Worm (Caenorhabditis elegans): ENCODE results near the gene tofu-1.

tofu-1 gene

ce11 chrV:10023062-10023536 is 42.2 kb downstream of the tofu-1 start:
- no peak for TF ChIP-seq pqm-1 (tag; optimal IDR thresholded peaks at IDR 0.05)
- TF ChIP-seq unc-98 (GFP tag; IDR thresholded peaks at IDR 0.05) = no peak
- no peak for TF ChIP-seq snu-23 (GFP tag; optimal IDR thresholded peaks at IDR 0.05)
- TF ChIP-seq unc-130 (tag; optimal IDR thresholded peaks at IDR 0.05) = no peak
- TF ChIP-seq nhr-237 (tag; optimal IDR thresholded peaks at IDR 0.05) = no peak
- TF ChIP-seq ztf-11 (tag; optimal IDR thresholded peaks at IDR 0.05) = no peak
- no peak for TF ChIP-seq fkh-8 (tag; optimal IDR thresholded peaks at IDR 0.05)
- TF ChIP-seq zag-1 (tag; optimal IDR thresholded peaks at IDR 0.05) = no peak
- TF ChIP-seq blmp-1 (tag; optimal IDR thresholded peaks at IDR 0.05) = no peak
- no peak for TF ChIP-seq ceh-8 (GFP tag; optimal IDR thresholded peaks at IDR 0.05)

- peak; percentile 38 for TF ChIP-seq blmp-1 (tag; optimal IDR thresholded peaks at IDR 0.05)
- no peak for TF ChIP-seq C16A3.4 (tag; optimal IDR thresholded peaks at IDR 0.05)
- TF ChIP-seq hlh-4 (tag; optimal IDR thresholded peaks at IDR 0.05) = no peak
- TF ChIP-seq dsc-1 (tag; optimal IDR thresholded peaks at IDR 0.05) = no peak
- TF ChIP-seq jun-1 (tag; optimal IDR thresholded peaks at IDR 0.05) = no peak
- no peak for TF ChIP-seq ceh-63 (GFP tag; optimal IDR thresholded peaks at IDR 0.05)
- TF ChIP-seq ceh-90 (tag; optimal IDR thresholded peaks at IDR 0.05) = no peak
- no peak for TF ChIP-seq efl-1 (optimal IDR thresholded peaks at IDR 0.05)
- no peak for TF ChIP-seq efl-1 (GFP tag; optimal IDR thresholded peaks at IDR 0.05 in 1 of 2)
- no peak for TF ChIP-seq zag-1 (tag; optimal IDR thresholded peaks at IDR 0.05)
- TF ChIP-seq efl-3 (GFP tag; optimal IDR thresholded peaks at IDR 0.05) = no peak
- TF ChIP-seq elt-3 (tag; optimal IDR thresholded peaks at IDR 0.05) = peak in 1 of 6 experiments; percentile 12
These were observed 50.0 kb downstream of the tofu-1 start, which contains the start of gene acl-2 for ce11 chrV:10030992-10031383. Gene acl-2 (minus strand): TSS chrV:10031092.

ce11 chrV:10031384-10032171 is 50.6 kb downstream of the tofu-1 start:
- TF ChIP-seq mdl-1 (tag; optimal IDR thresholded peaks at IDR 0.05) (no peak), nhr-77 (tag; optimal IDR thresholded peaks at IDR 0.05) (peak; percentile 29), fkh-4 (tag; optimal IDR thresholded peaks at IDR 0.05; ENCODE audit: borderline replicate concordance) (no peak), rnt-1 (tag; optimal IDR thresholded peaks at IDR 0.05) (peak; percentile 18), nhr-71 (tag; optimal IDR thresholded peaks at IDR 0.05) (peak; percentile 67), egl-27 (tag; optimal IDR thresholded peaks at IDR 0.05) (no peak), mep-1 (tag; optimal IDR thresholded peaks at IDR 0.05) (peak; percentile 60), tbx-2 (tag; optimal IDR thresholded peaks at IDR 0.05) (peak; percentile 17), Y116A8C.19 (tag; optimal IDR thresholded peaks at IDR 0.05; ENCODE audit: borderline replicate concordance) (no peak), lir-3 (tag; optimal IDR thresholded peaks at IDR 0.05; ENCODE audit: poor library complexity) (peak; percentile 33), jun-1 (tag; optimal IDR thresholded peaks at IDR 0.05) (peak; percentile 51), elt-2 (tag; optimal IDR thresholded peaks at IDR 0.05) (peak; percentile 40), aha-1 (tag; optimal IDR thresholded peaks at IDR 0.05) (no peak), pqm-1 (tag; optimal IDR thresholded peaks at IDR 0.05) (no peak), sox-4 (tag; optimal IDR thresholded peaks at IDR 0.05) (no peak), aly-2 (tag; optimal IDR thresholded peaks at IDR 0.05) (no peak), ceh-88 (GFP tag; IDR thresholded peaks at IDR 0.05) (no peak), C34B4.2 (tag; optimal IDR thresholded peaks at IDR 0.05) (no peak), nhr-85 (tag) (peak; percentile 84), pax-3 (tag; optimal IDR thresholded peaks at IDR 0.05) (no peak), zag-1 (tag; optimal IDR thresholded peaks at IDR 0.05) (no peak), isw-1 (GFP tag; IDR thresholded peaks at IDR 0.05) (peak; percentile 30; the same call in 1 of the 2 replicates), nhr-90 (tag; optimal IDR thresholded peaks at IDR 0.05; ENCODE audit: poor library complexity) (peak; percentile 58), nhr-237 (tag; optimal IDR thresholded peaks at IDR 0.05) (no peak), sptf-1 (tag; optimal IDR thresholded peaks at IDR 0.05) (no peak), lin-39 (tag; optimal IDR thresholded peaks at IDR 0.05) (peak; percentile 5), nhr-84 (tag; optimal IDR thresholded peaks at IDR 0.05) (no peak), dpl-1 (GFP tag; optimal IDR thresholded peaks at IDR 0.05) (peak; percentile 91 to 95 (median 93)), ztf-11 (tag; optimal IDR thresholded peaks at IDR 0.05) (no peak), fkh-8 (tag; optimal IDR thresholded peaks at IDR 0.05) (no peak), lin-15B (tag; optimal IDR thresholded peaks at IDR 0.05) (no peak), nhr-28 (tag; optimal IDR thresholded peaks at IDR 0.05) (no peak), lin-13 (GFP tag; optimal IDR thresholded peaks at IDR 0.05) (peak; percentile 59), ceh-63 (GFP tag; optimal IDR thresholded peaks at IDR 0.05) (no peak)

Data from whole organism, L1 larva.